Fruit fly (Drosophila melanogaster) whole organism, embryonic: ENCODE data around the gene kek6.

Experiments used
- Awh ChIP-seq: fragments of 200-800 bp; sonication (Bioruptor generic); IDR thresholded peaks from 2 replicates; pipeline ENCODE4, ENCODE4 v1.3.6; 2022; ENCODE audit warnings: missing biosample characterization, missing genetic modification characterization
- Bgb ChIP-seq: fragments of 200-800 bp; sonication (Bioruptor generic); IDR thresholded peaks from 2 replicates; pipeline ENCODE4 v1.3.6; 2022; ENCODE audit warnings: missing biosample characterization, missing genetic modification characterization; ENCODE audit not compliant: partially characterized antibody
- CG10147 ChIP-seq: fragments of 200-800 bp; sonication (Bioruptor generic); optimal IDR thresholded peaks from 2 replicates; lab custom pipeline; 2019; ENCODE audit warnings: missing biosample characterization, mild to moderate bottlenecking, missing genetic modification characterization, moderate library complexity
- CG1024 ChIP-seq: fragments of 200-800 bp; sonication (Bioruptor generic); IDR thresholded peaks from 2 replicates; pipeline ENCODE4 v1.3.6; 2022; ENCODE audit warnings: missing biosample characterization, missing genetic modification characterization
- CG10979 ChIP-seq: fragments of 200-800 bp; sonication (Bioruptor generic); optimal IDR thresholded peaks from 2 replicates; lab custom pipeline; 2018; ENCODE audit warnings: missing biosample characterization, mild to moderate bottlenecking, missing genetic modification characterization, moderate library complexity
- CG12299 ChIP-seq: fragments of 200-800 bp; sonication (Bioruptor generic); optimal IDR thresholded peaks from 2 replicates; lab custom pipeline; 2018; ENCODE audit warnings: missing biosample characterization, mild to moderate bottlenecking, missing genetic modification characterization
- CG12659 ChIP-seq: fragments of 200-800 bp; sonication (Bioruptor generic); optimal IDR thresholded peaks from 3 replicates; lab custom pipeline; 2017; ENCODE audit warnings: mild to moderate bottlenecking, missing biosample characterization, missing genetic modification reagents, missing genetic modification characterization
- CG13424 ChIP-seq: fragments of 200-800 bp; sonication (Bioruptor generic); optimal IDR thresholded peaks from 2 replicates; lab custom pipeline; 2019; ENCODE audit warnings: missing biosample characterization, mild to moderate bottlenecking, missing genetic modification characterization, moderate library complexity
- CG14050 ChIP-seq: fragments of 200-800 bp; sonication (Bioruptor generic); IDR thresholded peaks from 3 replicates; pipeline ENCODE4 v1.3.6; 2022; ENCODE audit warnings: missing biosample characterization, missing genetic modification characterization
- CG14441 ChIP-seq: fragments of 200-800 bp; sonication (Bioruptor generic); IDR thresholded peaks from 2 replicates; pipeline ENCODE4 v1.3.6; 2022; ENCODE audit warnings: missing biosample characterization, missing genetic modification characterization
- CG15011 ChIP-seq: fragments of 200-800 bp; sonication (Bioruptor generic); optimal IDR thresholded peaks from 3 replicates; lab custom pipeline; 2018; ENCODE audit warnings: missing biosample characterization, mild to moderate bottlenecking, missing genetic modification characterization
- CG17361 ChIP-seq: fragments of 200-800 bp; sonication (Bioruptor generic); IDR thresholded peaks from 3 replicates; pipeline ENCODE4 v1.3.6; 2022; ENCODE audit warnings: missing biosample characterization, missing genetic modification characterization
- CG2116 ChIP-seq: fragments of 200-800 bp; sonication (Bioruptor generic); optimal IDR thresholded peaks from 3 replicates; lab custom pipeline; 2018; ENCODE audit warnings: missing biosample characterization, mild to moderate bottlenecking, missing genetic modification characterization
- CG7271 ChIP-seq: fragments of 200-800 bp; sonication (Bioruptor generic); optimal IDR thresholded peaks from 2 replicates; lab custom pipeline; 2018; ENCODE audit warnings: missing biosample characterization, mild to moderate bottlenecking, missing genetic modification characterization, moderate library complexity
- CG7357 ChIP-seq: fragments of 200-800 bp; sonication (Bioruptor generic); IDR thresholded peaks from 3 replicates; pipeline ENCODE4 v1.3.6; 2022; ENCODE audit warnings: missing biosample characterization, missing genetic modification characterization
- CG7745 ChIP-seq: fragments of 200-800 bp; sonication (Bioruptor generic); optimal IDR thresholded peaks from 2 replicates; lab custom pipeline; 2018; ENCODE audit warnings: missing biosample characterization, mild to moderate bottlenecking, missing genetic modification characterization, moderate library complexity
- CG7963 ChIP-seq: fragments of 200-800 bp; sonication (Bioruptor generic); IDR thresholded peaks from 3 replicates; pipeline ENCODE4 v1.3.6; 2022; ENCODE audit warnings: missing biosample characterization, missing genetic modification characterization; ENCODE audit not compliant: partially characterized antibody
- CG7987 ChIP-seq: fragments of 200-800 bp; sonication (Bioruptor generic); optimal IDR thresholded peaks from 2 replicates; lab custom pipeline; 2018; ENCODE audit warnings: missing biosample characterization, mild to moderate bottlenecking, missing genetic modification characterization, moderate library complexity
- CG8388 ChIP-seq: fragments of 200-800 bp; sonication (Bioruptor generic); optimal IDR thresholded peaks from 2 replicates; lab custom pipeline; 2019; ENCODE audit warnings: missing biosample characterization, mild to moderate bottlenecking, missing genetic modification characterization, moderate library complexity
- CG8765 ChIP-seq: fragments of 200-800 bp; sonication (Bioruptor generic); IDR thresholded peaks from 2 replicates; pipeline ENCODE4 v1.3.6; 2022; ENCODE audit warnings: missing biosample characterization, missing genetic modification characterization
- CG9817 ChIP-seq: fragments of 200-800 bp; sonication (Bioruptor generic); optimal IDR thresholded peaks from 2 replicates; lab custom pipeline; 2018; ENCODE audit warnings: missing biosample characterization, mild to moderate bottlenecking, missing genetic modification characterization, moderate library complexity
- CG9876 ChIP-seq: fragments of 200-800 bp; sonication (Bioruptor generic); optimal IDR thresholded peaks from 2 replicates; lab custom pipeline; 2016; ENCODE audit warnings: missing biosample characterization, missing genetic modification characterization
- D ChIP-seq, 2 experiments: fragments of 200-800 bp in 1 of 2; fragments of >200 bp in 1 of 2; sonication (Bioruptor generic) in 1 of 2; optimal IDR thresholded peaks; 2 replicates in 1 of 2; 3 replicates in 1 of 2; lab custom pipeline; 2017; ENCODE audit warnings: mild to moderate bottlenecking in 1 of 2, missing biosample characterization in 1 of 2, missing genetic modification characterization in 1 of 2, missing genetic modification reagents in 1 of 2
- Dll ChIP-seq: fragments of 200-800 bp; sonication (Bioruptor generic); IDR thresholded peaks from 4 replicates; pipeline ENCODE4 v1.3.6; 2022; ENCODE audit warnings: missing biosample characterization, missing genetic modification characterization; ENCODE audit not compliant: partially characterized antibody
- Dp ChIP-seq: fragments of 200-800 bp; sonication (Bioruptor generic); optimal IDR thresholded peaks from 2 replicates; lab custom pipeline; 2018; ENCODE audit warnings: missing biosample characterization, mild to moderate bottlenecking, missing genetic modification characterization, moderate library complexity
- E2f2 ChIP-seq: fragments of 200-800 bp; sonication (Bioruptor generic); IDR thresholded peaks from 2 replicates; pipeline ENCODE4 v1.3.6; 2022; ENCODE audit warnings: missing biosample characterization, missing genetic modification characterization
- Max ChIP-seq: fragments of 200-800 bp; sonication (Bioruptor generic); optimal IDR thresholded peaks from 2 replicates; lab custom pipeline; 2016; ENCODE audit warnings: missing biosample characterization, mild to moderate bottlenecking, missing genetic modification characterization
- NC2β ChIP-seq: fragments of 200-800 bp; sonication (Bioruptor generic); optimal IDR thresholded peaks from 2 replicates; lab custom pipeline; 2016; ENCODE audit warnings: missing biosample characterization, missing genetic modification characterization
- NK7.1 ChIP-seq: fragments of 200-800 bp; sonication (Bioruptor generic); optimal IDR thresholded peaks from 3 replicates; lab custom pipeline; 2016; ENCODE audit warnings: missing biosample characterization, missing genetic modification characterization
- Oaz ChIP-seq: fragments of 200-800 bp; sonication (Bioruptor generic); IDR thresholded peaks from 2 replicates; pipeline ENCODE4 v1.3.6; 2022; ENCODE audit warnings: missing biosample characterization, missing genetic modification characterization
- Optix ChIP-seq: fragments of 200-800 bp; sonication (Bioruptor generic); IDR thresholded peaks from 3 replicates; pipeline ENCODE4 v1.3.6; 2022; ENCODE audit warnings: missing biosample characterization, missing genetic modification characterization
- Sry-δ ChIP-seq: fragments of 200-800 bp; sonication (Bioruptor generic); optimal IDR thresholded peaks from 2 replicates; lab custom pipeline; 2016; ENCODE audit warnings: missing biosample characterization, missing genetic modification characterization
- al ChIP-seq: fragments of 200-800 bp; sonication (Bioruptor generic); IDR thresholded peaks from 2 replicates; pipeline ENCODE4 v1.3.6; 2022; ENCODE audit warnings: missing biosample characterization, missing genetic modification characterization
- ato ChIP-seq: fragments of 200-800 bp; sonication (Bioruptor generic); IDR thresholded peaks from 2 replicates; pipeline ENCODE4 v1.3.6; 2022; ENCODE audit warnings: missing biosample characterization, missing genetic modification characterization; ENCODE audit not compliant: partially characterized antibody
- cad ChIP-seq: fragments of >200 bp; optimal IDR thresholded peaks from 2 replicates; lab custom pipeline; 2017; ENCODE audit warnings: missing biosample characterization, missing genetic modification characterization
- cwo ChIP-seq: fragments of 200-800 bp; sonication (Bioruptor generic); optimal IDR thresholded peaks from 3 replicates; lab custom pipeline; 2017; ENCODE audit warnings: missing biosample characterization, missing genetic modification characterization, mild to moderate bottlenecking, moderate library complexity, missing genetic modification reagents
- da ChIP-seq: fragments of 200-800 bp; sonication (Bioruptor generic); optimal IDR thresholded peaks from 2 replicates; lab custom pipeline; 2016; ENCODE audit warnings: missing biosample characterization, missing genetic modification characterization
- eyg ChIP-seq: fragments of 200-800 bp; sonication (Bioruptor generic); optimal IDR thresholded peaks from 3 replicates; lab custom pipeline; 2016; ENCODE audit warnings: missing biosample characterization, missing genetic modification characterization
- gem ChIP-seq: fragments of 200-800 bp; sonication (Bioruptor generic); optimal IDR thresholded peaks from 2 replicates; lab custom pipeline; 2019; ENCODE audit warnings: missing biosample characterization, mild to moderate bottlenecking, missing genetic modification characterization, moderate library complexity
- gsb ChIP-seq: fragments of 200-800 bp; sonication (Bioruptor generic); IDR thresholded peaks from 2 replicates; pipeline ENCODE4 v1.3.6; 2022; ENCODE audit warnings: missing biosample characterization, missing genetic modification characterization
- hbn ChIP-seq: fragments of 200-800 bp; sonication (Bioruptor generic); IDR thresholded peaks from 2 replicates; pipeline ENCODE4 v1.3.6; 2022; ENCODE audit warnings: missing biosample characterization, missing genetic modification characterization; ENCODE audit not compliant: partially characterized antibody
- ind ChIP-seq: fragments of 200-800 bp; sonication (Bioruptor generic); optimal IDR thresholded peaks from 3 replicates; lab custom pipeline; 2016; ENCODE audit warnings: missing biosample characterization, missing genetic modification characterization
- jigr1 ChIP-seq: fragments of 200-800 bp; sonication (Bioruptor generic); IDR thresholded peaks from 3 replicates; pipeline ENCODE4 v1.3.6; 2022; ENCODE audit warnings: missing biosample characterization, missing genetic modification characterization
- slbo ChIP-seq: fragments of 200-800 bp; sonication (Bioruptor generic); IDR thresholded peaks from 2 replicates; pipeline ENCODE4 v1.3.6; 2022; ENCODE audit warnings: missing biosample characterization, missing genetic modification characterization
- tup ChIP-seq: fragments of 200-800 bp; sonication (Bioruptor generic); optimal IDR thresholded peaks from 2 replicates; lab custom pipeline; 2016; ENCODE audit warnings: missing biosample characterization, mild to moderate bottlenecking, missing genetic modification characterization, moderate library complexity
- twi ChIP-seq: fragments of 200-800 bp; optimal IDR thresholded peaks from 2 replicates; lab custom pipeline; 2019; ENCODE audit warnings: missing biosample characterization, mild to moderate bottlenecking, missing genetic modification characterization, moderate library complexity
- unpg ChIP-seq: fragments of 200-800 bp; sonication (Bioruptor generic); optimal IDR thresholded peaks from 3 replicates; lab custom pipeline; 2018; ENCODE audit warnings: missing biosample characterization, mild to moderate bottlenecking, missing genetic modification characterization, moderate library complexity
- zen ChIP-seq: fragments of 200-800 bp; sonication (Bioruptor generic); optimal IDR thresholded peaks from 3 replicates; lab custom pipeline; 2018; ENCODE audit warnings: missing biosample characterization, mild to moderate bottlenecking, missing genetic modification characterization, moderate library complexity

kek6 gene

dm6 chr3R:31686692-31687351, 64.9 kb downstream of the kek6 start (continued):
- TF ChIP-seq tup (GFP tag; lab: Kevin White, UChicago) = peak; percentile 77
- TF ChIP-seq CG7963 = no peak
- no peak for TF ChIP-seq cad (GFP tag; lab: Kevin White, UChicago)
- peak; percentile 62 for TF ChIP-seq CG10147 (GFP tag; lab: Kevin White, UChicago)
- peak; percentile 68 for TF ChIP-seq CG9817 (tag; lab: Kevin White, UChicago)
- peak; percentile 15 for TF ChIP-seq da
- peak; percentile 88 for TF ChIP-seq zen (tag; lab: Kevin White, UChicago)
- TF ChIP-seq CG14050 (GFP tag; lab: Robert Waterston, UW) = peak; percentile 60; the same call in 2 of the 3 replicates
- peak; percentile 92 for TF ChIP-seq CG13424 (tag; lab: Kevin White, UChicago)
- TF ChIP-seq unpg = peak; percentile 93
- TF ChIP-seq NK7.1 (GFP tag; lab: Kevin White, UChicago) = no peak
- peak; percentile 54 for TF ChIP-seq CG14441
- peak; percentile 83 for TF ChIP-seq Awh (GFP tag; lab: Robert Waterston, UW)
- TF ChIP-seq al = no peak
- peak; percentile 58 for TF ChIP-seq CG15011
- peak; percentile 25 for TF ChIP-seq CG7987 (GFP tag; lab: Kevin White, UChicago)
- no peak for TF ChIP-seq Dll (GFP tag; lab: Robert Waterston, UW)
- peak; percentile 97 for TF ChIP-seq CG10979 (tag; lab: Kevin White, UChicago)
- peak; percentile 61 for TF ChIP-seq CG12299 (tag; lab: Kevin White, UChicago)
- TF ChIP-seq CG7271 (tag; lab: Kevin White, UChicago) = peak; percentile 57
- peak; percentile 94 for TF ChIP-seq gem (tag; lab: Kevin White, UChicago)
- TF ChIP-seq cwo (GFP tag; lab: Kevin White, UChicago) = peak; percentile 47
- TF ChIP-seq hbn (GFP tag; lab: Robert Waterston, UW) = no peak
- no peak for TF ChIP-seq Oaz
- TF ChIP-seq eyg (GFP tag; lab: Kevin White, UChicago) = no peak
- TF ChIP-seq E2f2 = peak; percentile 58; the same call in 1 of the 2 replicates
- TF ChIP-seq twi = peak; percentile 86
- peak; percentile 58 for TF ChIP-seq CG9876 (GFP tag; lab: Kevin White, UChicago)
- TF ChIP-seq Dp = no peak
- peak; percentile 31; the same call in 1 of the 2 replicates for TF ChIP-seq CG8765 (GFP tag; lab: Robert Waterston, UW)
- TF ChIP-seq jigr1 (GFP tag; lab: Robert Waterston, UW) = peak; percentile 55; the same call in 1 of the 3 replicates
- peak; percentile 94 for TF ChIP-seq NC2β
- TF ChIP-seq ato (GFP tag; lab: Robert Waterston, UW) = no peak
- no peak for TF ChIP-seq gsb (GFP tag; lab: Robert Waterston, UW)
- TF ChIP-seq Bgb = no peak
- TF ChIP-seq CG2116 (GFP tag; lab: Kevin White, UChicago) = peak; percentile 58
- peak; percentile 91 for TF ChIP-seq CG17361
- TF ChIP-seq CG8388 (GFP tag; lab: Kevin White, UChicago) = peak; percentile 93
- no peak for TF ChIP-seq D (optimal IDR thresholded peaks at IDR 0.05; lab: Kevin White, UChicago)
- TF ChIP-seq D (GFP tag; optimal IDR thresholded peaks at IDR 0.05; lab: Kevin White, UChicago) = peak; percentile 95
- peak; percentile 83 for TF ChIP-seq ind
- TF ChIP-seq CG1024 = peak; percentile 76
- peak; percentile 84; the same call in 2 of the 3 replicates for TF ChIP-seq Optix (GFP tag; lab: Robert Waterston, UW)
- peak; percentile 74; the same call in 1 of the 3 replicates for TF ChIP-seq CG7357 (GFP tag; lab: Robert Waterston, UW)
- peak; percentile 74 for TF ChIP-seq CG12659
- TF ChIP-seq CG7745 (tag; lab: Kevin White, UChicago) = peak; percentile 80
- TF ChIP-seq Max (GFP tag; lab: Kevin White, UChicago) = peak; percentile 79
- TF ChIP-seq Sry-δ (GFP tag; lab: Kevin White, UChicago) = peak; percentile 25
- no peak for TF ChIP-seq slbo (GFP tag; lab: Robert Waterston, UW)
